Fruit fly (Drosophila melanogaster) whole organism, embryonic: ENCODE results near the gene CG32568.

ENCODE experiments used
- Atf6 ChIP-seq: fragments of 200-800 bp; sonication (Bioruptor generic); IDR thresholded peaks from 2 replicates; pipeline ENCODE4 v1.3.6; 2022; ENCODE audit warnings: missing biosample characterization, missing genetic modification characterization
- CG10462 ChIP-seq: fragments of 200-800 bp; sonication (Bioruptor generic); optimal IDR thresholded peaks from 2 replicates; lab custom pipeline; 2016; ENCODE audit warnings: missing biosample characterization, missing genetic modification characterization
- CG10565 ChIP-seq: fragments of 200-800 bp; sonication (Bioruptor generic); optimal IDR thresholded peaks from 3 replicates; lab custom pipeline; 2016; ENCODE audit warnings: missing biosample characterization, mild to moderate bottlenecking, missing genetic modification characterization
- CG10979 ChIP-seq: fragments of 200-800 bp; sonication (Bioruptor generic); optimal IDR thresholded peaks from 2 replicates; lab custom pipeline; 2018; ENCODE audit warnings: missing biosample characterization, mild to moderate bottlenecking, missing genetic modification characterization, moderate library complexity
- CG11695 ChIP-seq: fragments of 200-800 bp; sonication (Bioruptor generic); IDR thresholded peaks from 3 replicates; pipeline ENCODE4 v1.3.6; 2022; ENCODE audit warnings: missing biosample characterization, missing genetic modification characterization
- CG16815 ChIP-seq: fragments of 200-800 bp; sonication (Bioruptor generic); optimal IDR thresholded peaks from 3 replicates; lab custom pipeline; 2017; ENCODE audit warnings: missing biosample characterization, mild to moderate bottlenecking, missing genetic modification characterization
- CG17359 ChIP-seq: fragments of 200-800 bp; sonication (Bioruptor generic); optimal IDR thresholded peaks from 3 replicates; lab custom pipeline; 2018; ENCODE audit warnings: missing biosample characterization, mild to moderate bottlenecking, missing genetic modification characterization, moderate library complexity
- CG17568 ChIP-seq: fragments of 200-800 bp; sonication (Bioruptor generic); optimal IDR thresholded peaks from 2 replicates; lab custom pipeline; 2018; ENCODE audit warnings: missing biosample characterization, mild to moderate bottlenecking, missing genetic modification characterization, moderate library complexity
- CG17802 ChIP-seq: fragments of 200-800 bp; sonication (Bioruptor generic); optimal IDR thresholded peaks from 2 replicates; lab custom pipeline; 2018; ENCODE audit warnings: missing biosample characterization, mild to moderate bottlenecking, missing genetic modification characterization, moderate library complexity
- CG2712 ChIP-seq: fragments of 200-800 bp; optimal IDR thresholded peaks from 3 replicates; lab custom pipeline; 2019; ENCODE audit warnings: missing biosample characterization, mild to moderate bottlenecking, missing genetic modification characterization, moderate library complexity
- CG3726 ChIP-seq: fragments of 200-800 bp; sonication (Bioruptor generic); IDR thresholded peaks from 3 replicates; pipeline ENCODE4, ENCODE4 v1.3.6; 2022; ENCODE audit warnings: missing biosample characterization, missing genetic modification characterization
- CG4282 ChIP-seq: fragments of 200-800 bp; sonication (Bioruptor generic); optimal IDR thresholded peaks from 2 replicates; lab custom pipeline; 2016; ENCODE audit warnings: missing biosample characterization, missing genetic modification characterization
- CG5953 ChIP-seq: fragments of 200-800 bp; sonication (Bioruptor generic); IDR thresholded peaks from 2 replicates; pipeline ENCODE4 v1.3.6; 2022; ENCODE audit warnings: missing biosample characterization, missing genetic modification characterization
- CG6854 ChIP-seq: fragments of 200-800 bp; sonication (Bioruptor generic); optimal IDR thresholded peaks from 3 replicates; lab custom pipeline; 2017; ENCODE audit warnings: missing biosample characterization, mild to moderate bottlenecking, missing genetic modification characterization
- CG9817 ChIP-seq: fragments of 200-800 bp; sonication (Bioruptor generic); optimal IDR thresholded peaks from 2 replicates; lab custom pipeline; 2018; ENCODE audit warnings: missing biosample characterization, mild to moderate bottlenecking, missing genetic modification characterization, moderate library complexity
- Deaf1 ChIP-seq: fragments of 200-800 bp; optimal IDR thresholded peaks from 3 replicates; lab custom pipeline; 2019; ENCODE audit warnings: missing biosample characterization, mild to moderate bottlenecking, missing genetic modification characterization, moderate library complexity
- Dll ChIP-seq: fragments of 200-800 bp; sonication (Bioruptor generic); IDR thresholded peaks from 4 replicates; pipeline ENCODE4 v1.3.6; 2022; ENCODE audit warnings: missing biosample characterization, missing genetic modification characterization; ENCODE audit not compliant: partially characterized antibody
- Doc2 ChIP-seq: fragments of 200-800 bp; sonication (Bioruptor generic); IDR thresholded peaks from 2 replicates; pipeline ENCODE4 v1.3.6; 2022; ENCODE audit warnings: missing biosample characterization, missing genetic modification characterization
- Gsc ChIP-seq: fragments of 200-800 bp; sonication (Bioruptor generic); IDR thresholded peaks from 2 replicates; pipeline ENCODE4 v1.3.6; 2022; ENCODE audit warnings: missing biosample characterization, missing genetic modification characterization
- HLH54F ChIP-seq: fragments of 200-800 bp; sonication (Bioruptor generic); optimal IDR thresholded peaks from 3 replicates; lab custom pipeline; 2016; ENCODE audit warnings: missing biosample characterization, missing genetic modification characterization
- HmgZ ChIP-seq: fragments of 200-800 bp; sonication (Bioruptor generic); optimal IDR thresholded peaks from 2 replicates; lab custom pipeline; 2018; ENCODE audit warnings: missing biosample characterization, mild to moderate bottlenecking, missing genetic modification characterization
- MBD-R2 ChIP-seq: fragments of 200-800 bp; sonication (Bioruptor generic); IDR thresholded peaks from 2 replicates; pipeline ENCODE4 v1.3.6; 2022; ENCODE audit warnings: missing biosample characterization, missing genetic modification characterization
- NK7.1 ChIP-seq: fragments of 200-800 bp; sonication (Bioruptor generic); optimal IDR thresholded peaks from 3 replicates; lab custom pipeline; 2016; ENCODE audit warnings: missing biosample characterization, missing genetic modification characterization
- Nf-YB ChIP-seq: fragments of 200-800 bp; sonication (Bioruptor generic); optimal IDR thresholded peaks from 3 replicates; lab custom pipeline; 2019; ENCODE audit warnings: missing biosample characterization, mild to moderate bottlenecking, missing genetic modification characterization, moderate library complexity
- NfI ChIP-seq: fragments of 200-800 bp; sonication (Bioruptor generic); optimal IDR thresholded peaks from 3 replicates; lab custom pipeline; 2018; ENCODE audit warnings: missing biosample characterization, mild to moderate bottlenecking, missing genetic modification characterization, moderate library complexity
- Ptx1 ChIP-seq: fragments of 200-800 bp; sonication (Bioruptor generic); IDR thresholded peaks from 2 replicates; pipeline ENCODE4 v1.3.6; 2022; ENCODE audit warnings: missing biosample characterization, missing genetic modification characterization
- Rx ChIP-seq: fragments of 200-800 bp; sonication (Bioruptor generic); IDR thresholded peaks from 2 replicates; pipeline ENCODE4 v1.3.6; 2022; ENCODE audit warnings: missing biosample characterization, missing genetic modification characterization
- Spps ChIP-seq: fragments of 200-800 bp; sonication (Bioruptor generic); optimal IDR thresholded peaks from 2 replicates; lab custom pipeline; 2018; ENCODE audit warnings: missing biosample characterization, mild to moderate bottlenecking, missing genetic modification characterization
- Ssrp ChIP-seq: fragments of 200-800 bp; sonication (Bioruptor generic); optimal IDR thresholded peaks from 2 replicates; lab custom pipeline; 2018; ENCODE audit warnings: missing biosample characterization, mild to moderate bottlenecking, missing genetic modification characterization, moderate library complexity
- Usf ChIP-seq: fragments of 200-800 bp; sonication (Bioruptor generic); optimal IDR thresholded peaks from 2 replicates; lab custom pipeline; 2017; ENCODE audit warnings: missing genotype, missing biosample characterization, missing genetic modification characterization
- abd-A ChIP-seq: fragments of 200-800 bp; sonication (Bioruptor generic); optimal IDR thresholded peaks from 3 replicates; lab custom pipeline; 2019; ENCODE audit warnings: missing biosample characterization, mild to moderate bottlenecking, missing genetic modification characterization, moderate library complexity
- al ChIP-seq: fragments of 200-800 bp; sonication (Bioruptor generic); IDR thresholded peaks from 2 replicates; pipeline ENCODE4 v1.3.6; 2022; ENCODE audit warnings: missing biosample characterization, missing genetic modification characterization
- caup ChIP-seq: fragments of 200-800 bp; sonication (Bioruptor generic); optimal IDR thresholded peaks from 3 replicates; lab custom pipeline; 2017; ENCODE audit warnings: missing biosample characterization, mild to moderate bottlenecking, missing genetic modification characterization, moderate library complexity; ENCODE audit not compliant: severe bottlenecking
- dan ChIP-seq: fragments of 200-800 bp; sonication (Bioruptor generic); IDR thresholded peaks from 2 replicates; pipeline ENCODE4 v1.3.6; 2022; ENCODE audit warnings: missing biosample characterization, missing genetic modification characterization
- dati ChIP-seq: fragments of 200-800 bp; sonication (Bioruptor generic); IDR thresholded peaks from 2 replicates; pipeline ENCODE4 v1.3.6; 2022; ENCODE audit warnings: missing biosample characterization, missing genetic modification characterization
- dmrt99B ChIP-seq: fragments of 200-800 bp; sonication (Bioruptor generic); optimal IDR thresholded peaks from 2 replicates; lab custom pipeline; 2018; ENCODE audit warnings: missing biosample characterization, mild to moderate bottlenecking, missing genetic modification characterization, moderate library complexity
- en ChIP-seq: fragments of 200-800 bp; sonication (Bioruptor generic); optimal IDR thresholded peaks from 2 replicates; lab custom pipeline; 2016; ENCODE audit warnings: missing biosample characterization, missing genetic modification characterization
- gcm ChIP-seq: fragments of 200-800 bp; sonication (Bioruptor generic); optimal IDR thresholded peaks from 2 replicates; lab custom pipeline; 2019; ENCODE audit warnings: missing biosample characterization, mild to moderate bottlenecking, missing genetic modification characterization, moderate library complexity
- hb ChIP-seq: fragments of 200-800 bp; sonication (Bioruptor generic); IDR thresholded peaks from 3 replicates; pipeline ENCODE4 v1.3.6; 2022; ENCODE audit warnings: missing biosample characterization, missing genetic modification characterization; ENCODE audit not compliant: partially characterized antibody
- her ChIP-seq: fragments of 200-800 bp; sonication (Bioruptor generic); optimal IDR thresholded peaks from 2 replicates; lab custom pipeline; 2016; ENCODE audit warnings: missing biosample characterization, missing genetic modification characterization
- kay ChIP-seq: fragments of 200-800 bp; sonication (Bioruptor generic); optimal IDR thresholded peaks from 2 replicates; lab custom pipeline; 2016; ENCODE audit warnings: missing biosample characterization, missing genetic modification characterization
- klu ChIP-seq: fragments of 200-800 bp; sonication (Bioruptor generic); IDR thresholded peaks from 2 replicates; pipeline ENCODE4 v1.3.6; 2022; ENCODE audit warnings: missing biosample characterization, missing genetic modification characterization
- mirr ChIP-seq: fragments of 200-800 bp; sonication (Bioruptor generic); optimal IDR thresholded peaks from 3 replicates; lab custom pipeline; 2018; ENCODE audit warnings: missing biosample characterization, mild to moderate bottlenecking, missing genetic modification characterization
- schlank ChIP-seq: fragments of 200-800 bp; sonication (Bioruptor generic); optimal IDR thresholded peaks from 2 replicates; lab custom pipeline; 2018; ENCODE audit warnings: missing biosample characterization, mild to moderate bottlenecking, missing genetic modification characterization
- sd ChIP-seq: fragments of 200-800 bp; sonication (Bioruptor generic); optimal IDR thresholded peaks from 3 replicates; lab custom pipeline; 2018; ENCODE audit warnings: missing biosample characterization, mild to moderate bottlenecking, missing genetic modification characterization, moderate library complexity
- slbo ChIP-seq: fragments of 200-800 bp; sonication (Bioruptor generic); IDR thresholded peaks from 2 replicates; pipeline ENCODE4 v1.3.6; 2022; ENCODE audit warnings: missing biosample characterization, missing genetic modification characterization
- ssp ChIP-seq: fragments of 200-800 bp; sonication (Bioruptor generic); IDR thresholded peaks from 2 replicates; pipeline ENCODE4 v1.3.6; 2022; ENCODE audit warnings: missing biosample characterization, missing genetic modification characterization
- trh ChIP-seq: fragments of 200-800 bp; sonication (Bioruptor generic); optimal IDR thresholded peaks from 2 replicates; lab custom pipeline; 2016; ENCODE audit warnings: missing biosample characterization, missing genetic modification characterization
- tup ChIP-seq: fragments of 200-800 bp; sonication (Bioruptor generic); optimal IDR thresholded peaks from 2 replicates; lab custom pipeline; 2016; ENCODE audit warnings: missing biosample characterization, mild to moderate bottlenecking, missing genetic modification characterization, moderate library complexity
- twi ChIP-seq: fragments of 200-800 bp; optimal IDR thresholded peaks from 2 replicates; lab custom pipeline; 2019; ENCODE audit warnings: missing biosample characterization, mild to moderate bottlenecking, missing genetic modification characterization, moderate library complexity
- zen2 ChIP-seq: fragments of 200-800 bp; sonication (Bioruptor generic); IDR thresholded peaks from 3 replicates; pipeline ENCODE4 v1.3.6; 2022; ENCODE audit warnings: missing biosample characterization, missing genetic modification characterization; ENCODE audit not compliant: partially characterized antibody

CG32568 gene

DNA sequence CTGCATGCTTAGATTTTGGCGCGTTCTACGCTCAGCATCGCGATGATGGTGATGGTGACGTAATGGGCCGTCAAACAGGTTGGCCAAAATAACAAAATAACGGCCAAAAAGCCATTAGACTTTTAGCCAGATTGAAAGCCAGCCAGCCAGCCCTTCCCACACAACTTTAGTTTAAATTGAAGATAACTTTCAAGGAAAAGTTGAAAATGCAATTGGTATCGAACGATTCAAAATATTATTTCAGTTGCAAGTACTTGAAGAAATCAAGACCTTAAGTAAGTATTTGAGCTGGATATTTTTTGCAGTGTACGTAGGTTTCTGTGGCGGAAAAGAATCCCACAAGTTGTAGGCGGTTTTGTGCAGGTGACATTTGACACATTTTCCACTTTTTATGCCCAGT is 40.3 kb downstream of the CG32568 start (continued):
- TF ChIP-seq dan (GFP tag; lab: Robert Waterston, UW) (no peak), caup (GFP tag; lab: Kevin White, UChicago) (peak; percentile 34), CG4282 (GFP tag; lab: Kevin White, UChicago) (no peak), gcm (GFP tag; lab: Kevin White, UChicago) (no peak), CG10462 (GFP tag; lab: Kevin White, UChicago) (no peak), Deaf1 (tag; lab: Kevin White, UChicago) (no peak), dati (GFP tag; lab: Robert Waterston, UW) (no peak), dmrt99B (peak; percentile 25), Rx (GFP tag; lab: Robert Waterston, UW) (peak; percentile 32; the same call in 1 of the 2 replicates), NfI (no peak), en (GFP tag; lab: Kevin White, UChicago) (no peak), CG17802 (tag; lab: Kevin White, UChicago) (peak; percentile 11), sd (tag; lab: Kevin White, UChicago) (peak; percentile 23), schlank (tag; lab: Kevin White, UChicago) (no peak), twi (tag; lab: Kevin White, UChicago) (no peak), CG11695 (0 out of 3 replicates have a peak, but pooled peaks have one; percentile 10), MBD-R2 (GFP tag; lab: Robert Waterston, UW) (no peak), mirr (GFP tag; lab: Kevin White, UChicago) (no peak), klu (GFP tag; lab: Robert Waterston, UW) (no peak), CG6854 (GFP tag; lab: Kevin White, UChicago) (no peak), CG9817 (tag; lab: Kevin White, UChicago) (no peak), CG17359 (tag; lab: Kevin White, UChicago) (peak; percentile 3), al (peak; percentile 30; the same call in 1 of the 2 replicates), Nf-YB (GFP tag; lab: Kevin White, UChicago) (no peak), Dll (no peak), trh (no peak), CG10979 (tag; lab: Kevin White, UChicago) (no peak), Usf (no peak), abd-A (tag; lab: Kevin White, UChicago) (no peak), CG2712 (tag; lab: Kevin White, UChicago) (peak; percentile 11), CG16815 (GFP tag; lab: Kevin White, UChicago) (no peak), her (peak; percentile 13), tup (GFP tag; lab: Kevin White, UChicago) (no peak), Spps (tag; lab: Kevin White, UChicago) (no peak), Doc2 (no peak), CG5953 (GFP tag; lab: Robert Waterston, UW) (no peak), CG10565 (no peak), Ssrp (tag; lab: Kevin White, UChicago) (no peak), HmgZ (no peak), Ptx1 (GFP tag; lab: Robert Waterston, UW) (0 out of 2 replicates have a peak, but pooled peaks have one; percentile 33), slbo (GFP tag; lab: Robert Waterston, UW) (peak; percentile 30; the same call in 1 of the 2 replicates), ssp (GFP tag; lab: Robert Waterston, UW) (no peak), hb (no peak), zen2 (GFP tag; lab: Robert Waterston, UW) (no peak), kay (GFP tag; lab: Kevin White, UChicago) (no peak), HLH54F (peak; percentile 23), CG3726 (GFP tag; lab: Robert Waterston, UW) (no peak), NK7.1 (no peak), Gsc (GFP tag; lab: Robert Waterston, UW) (no peak), CG17568 (GFP tag; lab: Kevin White, UChicago) (no peak), Atf6 (GFP tag; lab: Robert Waterston, UW) (peak; percentile 59)
